Worm (Caenorhabditis elegans) whole organism, L1 larva: Measurements from ENCODE around the gene F40G9.17.

Source experiments
- hpl-2 ChIP-seq: fragments of 150-350 bp; optimal IDR thresholded peaks from 2 replicates; lab custom pipeline; 2014; ENCODE audit warnings: missing biosample characterization, missing genetic modification reagents, missing genetic modification characterization
- jun-1 ChIP-seq: fragments of 150-350 bp; optimal IDR thresholded peaks from 2 replicates; lab custom pipeline; 2014; ENCODE audit warnings: missing biosample characterization, missing genetic modification reagents, missing genetic modification characterization
- lin-35 ChIP-seq, 2 experiments: fragments of 150-350 bp; optimal IDR thresholded peaks; 2 replicates each; lab custom pipeline; 2014; ENCODE audit warnings: missing biosample characterization in 2 of 2, missing genetic modification characterization in 2 of 2, missing genetic modification reagents in 2 of 2
- lir-3 ChIP-seq: sonication (generic microtip); optimal IDR thresholded peaks from 2 replicates; lab custom pipeline; 2016; ENCODE audit warnings: mild to moderate bottlenecking, missing genetic modification characterization, moderate library complexity, missing compliant biosample characterization; ENCODE audit not compliant: poor library complexity
- snpc-4 ChIP-seq: fragments of 150-350 bp; optimal IDR thresholded peaks from 2 replicates; lab custom pipeline; 2014; ENCODE audit warnings: missing biosample characterization, missing genetic modification characterization

DNA sequence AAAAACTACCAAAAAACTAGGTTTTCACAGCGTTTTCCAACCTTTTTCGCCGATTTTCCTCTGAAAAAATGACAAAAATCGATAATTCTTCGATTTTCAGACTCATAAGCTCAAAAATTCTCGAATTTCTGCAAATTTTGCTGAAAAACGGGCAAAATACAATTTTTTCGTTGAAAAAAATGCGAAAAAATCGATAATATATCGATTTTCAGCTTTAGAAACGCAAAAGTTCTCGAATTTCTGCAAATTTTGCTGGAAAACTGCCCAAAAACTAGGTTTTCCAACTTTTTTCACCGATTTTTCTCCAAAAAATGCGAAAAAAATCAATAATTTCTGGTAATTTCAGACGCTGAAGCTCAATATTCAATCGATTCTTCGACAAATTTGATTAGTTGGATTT, 57.1 kb downstream of the F40G9.17 start:
- TF ChIP-seq hpl-2 (GFP tag; lab: Kevin White, UChicago) (no peak), snpc-4 (tag; lab: Kevin White, UChicago) (no peak), lin-35 (GFP tag; optimal IDR thresholded peaks at IDR 0.05; lab: Kevin White, UChicago) (no peak), jun-1 (tag; lab: Kevin White, UChicago) (no peak), lir-3 (tag; lab: Kevin White, UChicago) (no peak)
